Fruit fly (Drosophila melanogaster) whole organism, prepupa: ENCODE results near the gene CG3764.

Source experiments
- CG16779 ChIP-seq: fragments of 200-800 bp; sonication (Bioruptor generic); optimal IDR thresholded peaks from 3 replicates; lab custom pipeline; 2017; ENCODE audit warnings: missing biosample characterization, mild to moderate bottlenecking, missing genetic modification characterization
- CG6792 ChIP-seq: fragments of 200-800 bp; sonication (Bioruptor generic); optimal IDR thresholded peaks from 3 replicates; lab custom pipeline; 2016; ENCODE audit warnings: missing biosample characterization, missing genetic modification characterization
- CG6808 ChIP-seq: fragments of 200-800 bp; sonication (Bioruptor generic); optimal IDR thresholded peaks from 3 replicates; lab custom pipeline; 2017; ENCODE audit warnings: missing biosample characterization, missing genetic modification characterization, mild to moderate bottlenecking, moderate library complexity, missing genetic modification reagents
- CG6854 ChIP-seq: fragments of 200-800 bp; sonication (Bioruptor generic); optimal IDR thresholded peaks from 2 replicates; lab custom pipeline; 2017; ENCODE audit warnings: missing biosample characterization, mild to moderate bottlenecking, missing genetic modification characterization
- Sox15 ChIP-seq: fragments of 200-800 bp; sonication (Bioruptor generic); optimal IDR thresholded peaks from 3 replicates; lab custom pipeline; 2016; ENCODE audit warnings: missing biosample characterization, missing genetic modification characterization
- cyc ChIP-seq: fragments of 200-800 bp; sonication (Bioruptor generic); optimal IDR thresholded peaks from 3 replicates; lab custom pipeline; 2016; ENCODE audit warnings: missing biosample characterization, missing genetic modification characterization
- fd59A ChIP-seq: fragments of 200-800 bp; sonication (Bioruptor generic); optimal IDR thresholded peaks from 2 replicates; lab custom pipeline; 2017; ENCODE audit warnings: missing biosample characterization, mild to moderate bottlenecking, missing genetic modification characterization, missing genetic modification reagents
- salr ChIP-seq, 2 experiments: fragments of 200-800 bp; sonication (Bioruptor generic); optimal IDR thresholded peaks; 3 replicates each; lab custom pipeline; 2016 to 2018; ENCODE audit warnings: missing biosample characterization in 2 of 2, missing genetic modification characterization in 2 of 2, mild to moderate bottlenecking in 1 of 2

- TF ChIP-seq CG16779 (tag; lab: Kevin White, UChicago) (peak; percentile 42), Sox15 (GFP tag; lab: Kevin White, UChicago) (no peak), CG6854 (peak; percentile 81), CG6792 (GFP tag; lab: Kevin White, UChicago) (peak; percentile 33), CG6808 (GFP tag; lab: Kevin White, UChicago) (peak; percentile 69), salr (GFP tag; optimal IDR thresholded peaks at IDR 0.05; lab: Kevin White, UChicago) (peak in 1 of 2 experiments; percentile 65), cyc (GFP tag; lab: Kevin White, UChicago) (peak; percentile 63), fd59A (no peak)
Observed at dm6 chr3L:17012017-17012719, at the start of gene CG3764.
